Worm (Caenorhabditis elegans): ENCODE results near the gene hpo-28.
A peak's percentile ranks its signal among the peaks of the same experiment; 100 is the strongest.

ce11 chrIII:5680141-5680540, 29.0 kb downstream of the hpo-28 start, which contains the start of gene pst-2:
- TF ChIP-seq ceh-82 (tag; optimal IDR thresholded peaks at IDR 0.05), result no peak
- no peak for TF ChIP-seq lin-39 (tag; optimal IDR thresholded peaks at IDR 0.05)
- no peak for TF ChIP-seq ceh-16 (tag; optimal IDR thresholded peaks at IDR 0.05)
- no peak for TF ChIP-seq unc-39 (tag; optimal IDR thresholded peaks at IDR 0.05)
- no peak for TF ChIP-seq snpc-4 (tag; optimal IDR thresholded peaks at IDR 0.05)
- no peak for TF ChIP-seq ama-1 (optimal IDR thresholded peaks at IDR 0.05)
- TF ChIP-seq fos-1 (tag; optimal IDR thresholded peaks at IDR 0.05), result no peak
- no peak for TF ChIP-seq ceh-9 (tag; optimal IDR thresholded peaks at IDR 0.05)
- no peak for TF ChIP-seq nhr-77 (tag; optimal IDR thresholded peaks at IDR 0.05)
- no peak for TF ChIP-seq nhr-76 (tag; optimal IDR thresholded peaks at IDR 0.05)
- TF ChIP-seq nhr-11 (tag; optimal IDR thresholded peaks at IDR 0.05), result no peak
- peak; percentile 13 for TF ChIP-seq nhr-25 (tag; optimal IDR thresholded peaks at IDR 0.05)
- no peak for TF ChIP-seq zag-1 (tag; optimal IDR thresholded peaks at IDR 0.05)
- TF ChIP-seq nhr-237 (tag; optimal IDR thresholded peaks at IDR 0.05), result no peak
